Fruit fly (Drosophila melanogaster): ENCODE measurements around the gene CG33647.

- no peak for TF ChIP-seq CTCF (optimal IDR thresholded peaks at IDR 0.05)
- no peak for TF ChIP-seq CG8478 (optimal IDR thresholded peaks at IDR 0.05)
Measured at dm6 chr3L:19204402-19204801, 31.8 kb upstream of the CG33647 start.
